Worm (Caenorhabditis elegans): ENCODE data around the gene Y82E9BR.5.
"Not testable (repeated sequence)": the region's sequence is repeated elsewhere in the genome, so short reads cannot be mapped to it uniquely, and the experiment has no call there.

Gene Y82E9BR.5

DNA sequence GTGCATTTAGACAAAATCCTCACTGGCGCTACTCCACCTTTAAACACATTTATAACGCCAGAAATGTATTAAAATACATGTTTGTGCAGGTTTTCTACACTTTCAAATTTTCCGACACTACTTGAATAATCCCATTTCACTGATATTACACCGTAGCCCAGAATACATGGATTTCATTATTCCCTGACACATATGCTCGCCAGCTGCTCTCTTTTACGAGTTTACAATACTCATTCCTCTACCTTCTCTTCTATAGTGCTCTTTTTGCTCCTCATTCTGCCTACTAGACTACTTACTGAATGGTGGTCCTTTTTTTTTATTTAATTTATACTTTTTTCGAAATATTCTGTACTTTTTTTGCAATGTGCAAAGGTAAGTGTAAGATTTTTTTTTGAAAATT lies 11.6 kb upstream of the Y82E9BR.5 start:
- TF ChIP-seq sma-9 (GFP tag; optimal IDR thresholded peaks at IDR 0.05) (no peak), sma-9 (tag; optimal IDR thresholded peaks at IDR 0.05) (no peak), dmd-4 (tag; optimal IDR thresholded peaks at IDR 0.05) (no peak), mdl-1 (tag; optimal IDR thresholded peaks at IDR 0.05) (no peak), lsy-2 (tag; optimal IDR thresholded peaks at IDR 0.05) (no peak), nhr-237 (tag; optimal IDR thresholded peaks at IDR 0.05) (no peak), ceh-82 (tag; optimal IDR thresholded peaks at IDR 0.05) (no peak), mbf-1 (tag; optimal IDR thresholded peaks at IDR 0.05) (no peak), elt-1 (tag; optimal IDR thresholded peaks at IDR 0.05) (no peak), blmp-1 (tag; optimal IDR thresholded peaks at IDR 0.05; ENCODE audit: insufficient read depth) (no peak), snpc-4 (tag; optimal IDR thresholded peaks at IDR 0.05) (no peak), nhr-77 (tag; optimal IDR thresholded peaks at IDR 0.05) (no peak)

DNA sequence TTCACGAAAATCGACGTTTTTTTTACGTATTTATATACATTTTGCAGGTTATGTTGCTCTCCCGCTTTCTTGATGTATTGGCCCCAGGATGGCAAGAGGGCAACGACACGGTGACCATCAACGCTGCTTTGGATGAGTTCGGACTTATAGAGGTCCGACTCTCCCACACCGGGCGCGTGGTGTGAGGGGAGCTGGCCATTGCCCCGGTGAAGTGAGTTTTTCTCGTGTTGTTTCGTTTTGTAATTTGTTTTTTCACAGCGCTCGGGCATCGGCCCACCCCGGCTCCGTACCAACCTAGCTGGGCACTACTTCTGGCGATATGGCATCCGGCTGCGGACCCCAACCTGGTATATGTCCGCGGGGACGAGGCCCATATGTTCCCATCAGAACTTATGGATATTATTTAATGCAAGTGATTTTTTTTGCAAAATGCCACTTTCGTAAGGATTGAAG lies 9.8 kb upstream of the Y82E9BR.5 start, which contains the start of gene Y82E9BR.20:
Gene Y82E9BR.20, plus strand, starts transcription at position 51 of the 453 bp plus-strand sequence.
- TF ChIP-seq elt-3 (tag; optimal IDR thresholded peaks at IDR 0.05) (no peak), sma-9 (GFP tag; optimal IDR thresholded peaks at IDR 0.05) (no peak), sma-9 (tag; optimal IDR thresholded peaks at IDR 0.05) (no peak), egl-27 (tag; optimal IDR thresholded peaks at IDR 0.05) (no peak), nhr-12 (tag; optimal IDR thresholded peaks at IDR 0.05) (no peak), ama-1 (optimal IDR thresholded peaks at IDR 0.05) (no peak), nhr-129 (tag; optimal IDR thresholded peaks at IDR 0.05) (no peak), unc-39 (tag; optimal IDR thresholded peaks at IDR 0.05) (no peak), R02D3.7 (tag; optimal IDR thresholded peaks at IDR 0.05) (no peak), nhr-11 (tag; optimal IDR thresholded peaks at IDR 0.05) (no peak), ceh-16 (tag; optimal IDR thresholded peaks at IDR 0.05) (no peak), lin-11 (tag; optimal IDR thresholded peaks at IDR 0.05) (no peak), ceh-82 (tag; optimal IDR thresholded peaks at IDR 0.05) (no peak), fos-1 (tag; optimal IDR thresholded peaks at IDR 0.05) (no peak), elt-1 (tag; optimal IDR thresholded peaks at IDR 0.05) (no peak), ztf-4 (tag; optimal IDR thresholded peaks at IDR 0.05) (no peak), mab-5 (tag; optimal IDR thresholded peaks at IDR 0.05) (no peak), lin-39 (tag; optimal IDR thresholded peaks at IDR 0.05) (no peak), nhr-77 (tag; optimal IDR thresholded peaks at IDR 0.05) (no peak), Y55F3AM.14 (GFP tag; optimal IDR thresholded peaks at IDR 0.05) (no peak)

DNA sequence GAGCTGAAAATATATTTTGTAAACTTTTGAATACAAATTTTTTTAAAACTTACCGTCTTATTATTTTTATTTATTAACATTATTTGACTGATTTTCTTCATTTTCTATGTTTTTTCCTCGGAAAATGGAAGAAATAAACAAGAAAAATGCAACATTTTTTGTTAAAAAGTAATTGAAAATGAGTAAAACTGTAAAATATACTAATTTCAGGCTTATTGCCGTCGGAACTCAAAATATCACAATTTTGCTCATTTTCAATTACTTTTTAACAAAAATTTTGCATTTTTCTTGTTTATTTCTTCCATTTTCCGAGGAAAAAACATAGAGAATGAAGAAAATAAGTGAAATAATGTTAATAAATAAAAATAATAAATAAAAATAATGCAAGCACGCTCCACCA lies 8.7 kb upstream of the Y82E9BR.5 start, which contains the start of gene Y82E9BR.10:
Gene Y82E9BR.10, minus strand, starts transcription at position 101 of the 400 bp plus-strand sequence.
- not testable (repeated sequence) for TF ChIP-seq unc-55 (GFP tag; optimal IDR thresholded peaks at IDR 0.05); nhr-237 (tag; optimal IDR thresholded peaks at IDR 0.05); alr-1 (tag; optimal IDR thresholded peaks at IDR 0.05)

DNA sequence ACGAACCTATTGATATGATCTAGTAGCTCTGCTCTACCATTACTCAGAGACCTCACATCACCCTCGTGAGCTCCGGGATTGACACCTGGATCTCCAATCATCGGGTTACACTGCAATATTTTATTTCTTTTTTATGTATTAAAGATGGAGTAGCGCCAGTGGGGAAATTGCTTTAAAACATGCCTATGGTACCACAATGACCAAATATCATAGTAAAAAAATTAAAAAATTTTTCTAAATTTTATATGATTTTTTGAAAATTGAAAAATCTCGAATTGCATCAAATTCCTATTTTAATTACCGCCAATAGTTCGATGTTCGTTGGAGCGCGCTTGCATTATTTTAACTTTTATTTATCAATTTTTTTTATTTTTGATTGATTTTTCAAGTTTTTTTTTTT lies 6.3 kb upstream of the Y82E9BR.5 start, which contains the start of gene pals-40:
Gene pals-40, minus strand, starts transcription at position 101 of the 400 bp plus-strand sequence.
- TF ChIP-seq nhr-6 (tag; optimal IDR thresholded peaks at IDR 0.05); Y55F3AM.14 (GFP tag; optimal IDR thresholded peaks at IDR 0.05); F13H6.1 (tag; optimal IDR thresholded peaks at IDR 0.05): not testable (repeated sequence)

DNA sequence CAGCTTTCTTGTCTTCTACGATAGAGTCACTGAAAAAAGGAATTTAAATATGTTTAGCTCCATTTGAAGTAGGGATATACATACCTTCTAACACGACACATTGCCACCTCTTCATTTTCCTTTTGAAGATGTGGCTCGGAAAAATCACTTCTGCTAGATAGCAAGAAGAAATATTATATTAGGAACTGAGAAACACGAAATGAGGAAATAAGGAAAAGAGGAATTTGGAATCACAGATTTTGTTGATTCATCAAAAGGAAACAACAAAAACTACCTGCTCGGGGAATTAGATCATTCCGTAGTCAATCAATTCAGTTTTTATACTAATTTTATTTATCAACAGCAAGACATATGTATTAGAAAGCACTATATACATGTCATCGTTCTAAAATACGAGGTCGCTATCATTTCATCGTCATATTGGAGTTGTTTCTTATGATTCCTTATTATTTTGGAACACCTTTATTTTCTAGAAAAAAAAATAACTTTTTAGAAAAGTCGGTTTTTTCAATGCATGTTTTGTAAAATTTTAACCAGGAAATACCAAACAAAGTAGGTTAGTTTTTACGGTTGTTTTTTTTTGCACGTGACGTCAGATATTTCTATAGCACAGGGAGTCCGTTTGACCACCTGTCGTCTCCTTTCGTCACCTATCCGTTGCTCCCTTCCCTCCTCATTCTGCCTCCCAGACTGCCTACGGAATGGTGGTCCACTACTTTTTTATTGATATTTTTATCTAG lies 3.5 kb upstream of the Y82E9BR.5 start, which contains the start of the genes pals-21 and Y82E9BR.6:
Gene pals-21, minus strand, starts transcription at position 101 of the 740 bp plus-strand sequence.
Gene Y82E9BR.6, plus strand, starts transcription at position 690 of the 740 bp plus-strand sequence.
- TF ChIP-seq elt-1 (tag; optimal IDR thresholded peaks at IDR 0.05) (no peak), ama-1 (optimal IDR thresholded peaks at IDR 0.05) (no peak), peb-1 (tag; optimal IDR thresholded peaks at IDR 0.05) (no peak), nhr-21 (tag; optimal IDR thresholded peaks at IDR 0.05) (no peak)
